Worm (Caenorhabditis elegans): ENCODE measurements around the gene ace-1.

The ace-1 gene

ce11 chrX:16366993-16367392, at the start of gene ace-1:
Gene ace-1 (plus strand): TSS chrX:16367293.
- no peak for TF ChIP-seq sup-37 (GFP tag; optimal IDR thresholded peaks at IDR 0.05)
- TF ChIP-seq lin-35 (GFP tag; optimal IDR thresholded peaks at IDR 0.05) = no peak
- TF ChIP-seq mdl-1 (tag; optimal IDR thresholded peaks at IDR 0.05) = no peak
- no peak for TF ChIP-seq hlh-4 (tag; optimal IDR thresholded peaks at IDR 0.05)
- TF ChIP-seq nhr-12 (tag; optimal IDR thresholded peaks at IDR 0.05) = no peak
- no peak for TF ChIP-seq ceh-82 (tag; optimal IDR thresholded peaks at IDR 0.05)

- TF ChIP-seq lin-14 (GFP tag; optimal IDR thresholded peaks at IDR 0.05) = no peak
Observed at ce11 chrX:16317629-16318028, 49.5 kb upstream of the ace-1 start, which contains the start of gene T01B4.3. Gene T01B4.3 (minus strand): TSS chrX:16317729.

- no peak for TF ChIP-seq efl-1 (optimal IDR thresholded peaks at IDR 0.05)
- peak in 1 of 2 experiments; percentile 72 for TF ChIP-seq efl-1 (GFP tag; optimal IDR thresholded peaks at IDR 0.05 in 1 of 2)
- no peak for TF ChIP-seq tbx-2 (tag; optimal IDR thresholded peaks at IDR 0.05)
Observed at ce11 chrX:16318248-16318647, 48.8 kb upstream of the ace-1 start.

ce11 chrX:16321327-16321726, 45.8 kb upstream of the ace-1 start:
- TF ChIP-seq dsc-1 (tag; optimal IDR thresholded peaks at IDR 0.05) (peak; percentile 75), vab-15 (tag; optimal IDR thresholded peaks at IDR 0.05) (no peak), rnt-1 (tag; optimal IDR thresholded peaks at IDR 0.05) (peak; percentile 37)

- TF ChIP-seq ces-1 (GFP tag; optimal IDR thresholded peaks at IDR 0.05) = no peak
- peak; percentile 33 for TF ChIP-seq lin-14 (GFP tag; optimal IDR thresholded peaks at IDR 0.05)
- peak; percentile 74 for TF ChIP-seq nhr-85 (tag)
- 0 out of 2 replicates have a peak, but pooled peaks have one; percentile 11 for TF ChIP-seq nhr-19 (GFP tag; conservative IDR thresholded peaks at IDR 0.05)
Observed at ce11 chrX:16321864-16322263, 45.2 kb upstream of the ace-1 start.

- TF ChIP-seq blmp-1 (tag; optimal IDR thresholded peaks at IDR 0.05) (peak; percentile 25), hlh-17 (GFP tag; optimal IDR thresholded peaks at IDR 0.05; ENCODE audit: borderline replicate concordance) (no peak)
Observed at ce11 chrX:16324222-16324621, 42.9 kb upstream of the ace-1 start.

- no peak for TF ChIP-seq grh-1 (GFP tag; IDR thresholded peaks at IDR 0.05)
- no peak for TF ChIP-seq ceh-82 (tag; optimal IDR thresholded peaks at IDR 0.05)
- TF ChIP-seq egl-13 (tag; optimal IDR thresholded peaks at IDR 0.05) = no peak
- TF ChIP-seq lin-14 (GFP tag; optimal IDR thresholded peaks at IDR 0.05) = no peak
- TF ChIP-seq snu-23 (GFP tag; optimal IDR thresholded peaks at IDR 0.05) = peak; percentile 21
- TF ChIP-seq hlh-17 (GFP tag; optimal IDR thresholded peaks at IDR 0.05; ENCODE audit: borderline replicate concordance) = no peak
- peak; percentile 42 for TF ChIP-seq dsc-1 (tag; optimal IDR thresholded peaks at IDR 0.05)
- TF ChIP-seq nhr-47 (tag; optimal IDR thresholded peaks at IDR 0.05) = peak; percentile 57
- no peak for TF ChIP-seq alr-1 (tag; optimal IDR thresholded peaks at IDR 0.05; ENCODE audit: borderline replicate concordance)
- peak; percentile 4 for TF ChIP-seq nhr-90 (tag; optimal IDR thresholded peaks at IDR 0.05; ENCODE audit: poor library complexity)
- no peak for TF ChIP-seq efl-1 (optimal IDR thresholded peaks at IDR 0.05)
- TF ChIP-seq efl-1 (GFP tag; optimal IDR thresholded peaks at IDR 0.05 in 1 of 2) = peak in 1 of 2 experiments; percentile 83
- peak; percentile 30 for TF ChIP-seq nhr-71 (tag; optimal IDR thresholded peaks at IDR 0.05)
Observed at ce11 chrX:16327229-16327628, 39.9 kb upstream of the ace-1 start.

- TF ChIP-seq pax-3 (tag; optimal IDR thresholded peaks at IDR 0.05) (no peak), ceh-63 (GFP tag; optimal IDR thresholded peaks at IDR 0.05) (no peak), aly-2 (tag; optimal IDR thresholded peaks at IDR 0.05) (no peak), F16B12.6 (tag; optimal IDR thresholded peaks at IDR 0.05) (no peak), hpl-2 (GFP tag; optimal IDR thresholded peaks at IDR 0.05) (no peak), nhr-237 (tag; optimal IDR thresholded peaks at IDR 0.05) (no peak), sptf-1 (tag; optimal IDR thresholded peaks at IDR 0.05) (no peak), nhr-71 (tag; optimal IDR thresholded peaks at IDR 0.05) (no peak)
Observed at ce11 chrX:16328328-16328727, 38.8 kb upstream of the ace-1 start, which contains the start of gene C11G6.2. Gene C11G6.2 (plus strand): TSS chrX:16328628.
